Worm (Caenorhabditis elegans) whole organism, L2 larva: ENCODE results near the gene lgc-36.
A peak's percentile ranks its signal among the peaks of the same experiment; 100 is the strongest.

Source experiments
- C34F6.9 ChIP-seq: fragments of 150-350 bp; optimal IDR thresholded peaks from 2 replicates; lab custom pipeline; 2014; ENCODE audit warnings: missing biosample characterization, missing genetic modification characterization
- F13H6.1 ChIP-seq: sonication (generic microtip); optimal IDR thresholded peaks from 2 replicates; lab custom pipeline; 2016; ENCODE audit warnings: missing genetic modification characterization, missing compliant biosample characterization
- R02D3.7 ChIP-seq: fragments of 150-350 bp; optimal IDR thresholded peaks from 2 replicates; lab custom pipeline; 2014; ENCODE audit warnings: missing biosample characterization, missing genetic modification characterization
- Y55F3AM.14 ChIP-seq: fragments of 200-800 bp; sonication (Bioruptor generic); optimal IDR thresholded peaks from 2 replicates; lab custom pipeline; 2018; ENCODE audit warnings: mild to moderate bottlenecking, missing genetic modification characterization, missing compliant biosample characterization
- ZK546.5 ChIP-seq: sonication (generic microtip); optimal IDR thresholded peaks from 2 replicates; lab custom pipeline; 2017; ENCODE audit warnings: missing biosample characterization, missing genetic modification characterization
- alr-1 ChIP-seq: fragments of 150-350 bp; optimal IDR thresholded peaks from 2 replicates; lab custom pipeline; 2014; ENCODE audit warnings: missing biosample characterization, missing genetic modification characterization
- ama-1 ChIP-seq: fragments of 150-350 bp; optimal IDR thresholded peaks from 2 replicates; lab custom pipeline; 2018; ENCODE audit warnings: inconsistent platforms
- blmp-1 ChIP-seq: sonication (generic microtip); optimal IDR thresholded peaks from 2 replicates; lab custom pipeline; 2017; ENCODE audit warnings: missing genetic modification characterization, mild to moderate bottlenecking, missing compliant biosample characterization, antibody characterized with exemption, moderate library complexity; ENCODE audit not compliant: insufficient read depth
- ceh-16 ChIP-seq: fragments of 150-350 bp; optimal IDR thresholded peaks from 2 replicates; lab custom pipeline; 2014; ENCODE audit warnings: missing biosample characterization, missing genetic modification characterization
- ceh-82 ChIP-seq: fragments of 150-350 bp; optimal IDR thresholded peaks from 2 replicates; lab custom pipeline; 2014; ENCODE audit warnings: missing biosample characterization, missing genetic modification characterization
- crh-2 ChIP-seq: sonication (generic microtip); optimal IDR thresholded peaks from 2 replicates; lab custom pipeline; 2017; ENCODE audit warnings: missing biosample characterization, missing genetic modification characterization
- egl-27 ChIP-seq: sonication (generic microtip); optimal IDR thresholded peaks from 3 replicates; lab custom pipeline; 2017; ENCODE audit warnings: missing biosample characterization, missing genetic modification reagents, missing genetic modification characterization
- elt-1 ChIP-seq: fragments of 150-350 bp; optimal IDR thresholded peaks from 2 replicates; lab custom pipeline; 2014; ENCODE audit warnings: missing biosample characterization, missing genetic modification characterization
- elt-3 ChIP-seq: sonication (generic microtip); optimal IDR thresholded peaks from 2 replicates; lab custom pipeline; 2017; ENCODE audit warnings: missing biosample characterization, missing genetic modification characterization
- fos-1 ChIP-seq: fragments of 150-350 bp; optimal IDR thresholded peaks from 2 replicates; lab custom pipeline; 2014; ENCODE audit warnings: missing biosample characterization, missing genetic modification characterization
- gmeb-1 ChIP-seq: fragments of 150-350 bp; optimal IDR thresholded peaks from 2 replicates; lab custom pipeline; 2014; ENCODE audit warnings: missing biosample characterization, missing genetic modification characterization
- lin-11 ChIP-seq: fragments of 150-350 bp; sonication (generic microtip); optimal IDR thresholded peaks from 2 replicates; lab custom pipeline; 2014; ENCODE audit warnings: missing biosample characterization, missing genetic modification characterization, inconsistent platforms, mixed read lengths
- lin-13 ChIP-seq: fragments of 150-350 bp; optimal IDR thresholded peaks from 2 replicates; lab custom pipeline; 2014; ENCODE audit warnings: missing biosample characterization, missing genetic modification reagents, missing genetic modification characterization
- lsy-2 ChIP-seq, 2 experiments: fragments of 150-350 bp in 1 of 2; sonication (generic microtip) in 1 of 2; optimal IDR thresholded peaks; 2 replicates each; lab custom pipeline; 2014 to 2017; ENCODE audit warnings: missing biosample characterization in 2 of 2, missing genetic modification characterization in 2 of 2
- mab-5 ChIP-seq: fragments of 150-350 bp; optimal IDR thresholded peaks from 2 replicates; lab custom pipeline; 2014; ENCODE audit warnings: missing biosample characterization, missing genetic modification characterization
- mdl-1 ChIP-seq, 2 experiments: fragments of 150-350 bp in 1 of 2; sonication (generic microtip) in 1 of 2; optimal IDR thresholded peaks; 2 replicates each; lab custom pipeline; 2017; ENCODE audit warnings: missing biosample characterization in 2 of 2, missing genetic modification characterization in 2 of 2
- nhr-10 ChIP-seq: sonication (generic microtip); optimal IDR thresholded peaks from 2 replicates; lab custom pipeline; 2017; ENCODE audit warnings: missing biosample characterization, missing genetic modification characterization
- nhr-11 ChIP-seq: fragments of 150-350 bp; optimal IDR thresholded peaks from 2 replicates; lab custom pipeline; 2014; ENCODE audit warnings: missing biosample characterization, missing genetic modification characterization
- nhr-12 ChIP-seq: fragments of 150-350 bp; optimal IDR thresholded peaks from 2 replicates; lab custom pipeline; 2014; ENCODE audit warnings: missing biosample characterization, missing genetic modification characterization
- nhr-129 ChIP-seq: fragments of 150-350 bp; optimal IDR thresholded peaks from 2 replicates; lab custom pipeline; 2014; ENCODE audit warnings: missing biosample characterization, missing genetic modification characterization
- nhr-21 ChIP-seq: fragments of 150-350 bp; optimal IDR thresholded peaks from 2 replicates; lab custom pipeline; 2014; ENCODE audit warnings: missing biosample characterization, missing genetic modification characterization
- nhr-237 ChIP-seq: fragments of 150-350 bp; optimal IDR thresholded peaks from 2 replicates; lab custom pipeline; 2014; ENCODE audit warnings: missing biosample characterization, missing genetic modification characterization
- nhr-25 ChIP-seq: fragments of 150-350 bp; sonication (generic microtip); optimal IDR thresholded peaks from 3 replicates; lab custom pipeline; 2014; ENCODE audit warnings: missing biosample characterization, missing genetic modification characterization
- nhr-6 ChIP-seq: fragments of 150-350 bp; optimal IDR thresholded peaks from 2 replicates; lab custom pipeline; 2014; ENCODE audit warnings: missing biosample characterization, missing genetic modification characterization
- sem-4 ChIP-seq: fragments of 150-350 bp; optimal IDR thresholded peaks from 2 replicates; lab custom pipeline; 2014; ENCODE audit warnings: missing biosample characterization, missing genetic modification reagents, missing genetic modification characterization
- skn-1 ChIP-seq: sonication (generic microtip); optimal IDR thresholded peaks from 2 replicates; lab custom pipeline; 2017; ENCODE audit warnings: missing biosample characterization, missing genetic modification characterization
- sma-3 ChIP-seq: sonication (generic microtip); optimal IDR thresholded peaks from 2 replicates; lab custom pipeline; 2016; ENCODE audit warnings: missing genetic modification reagents, missing genetic modification characterization, missing compliant biosample characterization
- sma-9 ChIP-seq, 2 experiments: fragments of 150-350 bp in 1 of 2; sonication (generic microtip) in 1 of 2; optimal IDR thresholded peaks; 2 replicates each; lab custom pipeline; 2014 to 2016; ENCODE audit warnings: missing genetic modification characterization in 2 of 2, mild to moderate bottlenecking in 1 of 2, missing biosample characterization in 1 of 2, missing compliant biosample characterization in 1 of 2, missing genetic modification reagents in 1 of 2, moderate library complexity in 1 of 2
- snpc-4 ChIP-seq: fragments of 150-350 bp; optimal IDR thresholded peaks from 2 replicates; lab custom pipeline; 2014; ENCODE audit warnings: missing biosample characterization, missing genetic modification characterization
- unc-55 ChIP-seq: fragments of 150-350 bp; sonication (generic microtip); optimal IDR thresholded peaks from 3 replicates; lab custom pipeline; 2014; ENCODE audit warnings: missing biosample characterization, missing genetic modification reagents, missing genetic modification characterization
- zag-1 ChIP-seq: fragments of 150-350 bp; optimal IDR thresholded peaks from 2 replicates; lab custom pipeline; 2014; ENCODE audit warnings: missing biosample characterization, missing genetic modification characterization
- ztf-11 ChIP-seq: sonication (generic microtip); optimal IDR thresholded peaks from 2 replicates; lab custom pipeline; 2017; ENCODE audit warnings: missing biosample characterization, missing genetic modification characterization
- ztf-4 ChIP-seq: fragments of 150-350 bp; optimal IDR thresholded peaks from 2 replicates; lab custom pipeline; 2014; ENCODE audit warnings: missing biosample characterization, missing genetic modification characterization

lgc-36 gene

ce11 chrV:11235876-11236275 is 22.9 kb downstream of the lgc-36 start:
- peak; percentile 64 for TF ChIP-seq fos-1 (tag; lab: Kevin White, UChicago)
- TF ChIP-seq lsy-2 (tag; optimal IDR thresholded peaks at IDR 0.05; lab: Kevin White, UChicago), result peak in 1 of 2 experiments; percentile 7
- no peak for TF ChIP-seq crh-2 (tag; lab: Kevin White, UChicago)
- no peak for TF ChIP-seq elt-1 (tag; lab: Kevin White, UChicago)

- TF ChIP-seq nhr-6 (tag; lab: Kevin White, UChicago), result no peak
- TF ChIP-seq lin-13, result no peak
- no peak for TF ChIP-seq ama-1 (lab: Kevin White, UChicago)
- no peak for TF ChIP-seq nhr-25
- TF ChIP-seq alr-1 (tag; lab: Kevin White, UChicago), result no peak
- no peak for TF ChIP-seq elt-1 (tag; lab: Kevin White, UChicago)
- TF ChIP-seq ztf-11 (tag; lab: Kevin White, UChicago), result no peak
- TF ChIP-seq zag-1 (tag; lab: Kevin White, UChicago), result no peak
- TF ChIP-seq skn-1, result no peak
- no peak for TF ChIP-seq ZK546.5 (tag; lab: Kevin White, UChicago)
These were observed 24.4 kb downstream of the lgc-36 start, which contains the start of gene T19B10.5 for ce11 chrV:11234350-11234749. T19B10.5 (plus strand) TSS chrV:11234650.

- TF ChIP-seq blmp-1 (peak; percentile 53), nhr-237 (tag; lab: Kevin White, UChicago) (no peak), lin-13 (no peak), unc-55 (GFP tag; lab: Kevin White, UChicago) (no peak)
These were observed 27.6 kb downstream of the lgc-36 start for ce11 chrV:11231177-11231576.

- TF ChIP-seq crh-2 (tag; lab: Kevin White, UChicago) (peak; percentile 89), Y55F3AM.14 (GFP tag; lab: Kevin White, UChicago) (peak; percentile 29), C34F6.9 (peak; percentile 92), sma-3 (GFP tag; lab: Kevin White, UChicago) (peak; percentile 86), nhr-11 (tag; lab: Kevin White, UChicago) (no peak), alr-1 (tag; lab: Kevin White, UChicago) (no peak), nhr-10 (tag; lab: Kevin White, UChicago) (no peak), nhr-6 (tag; lab: Kevin White, UChicago) (peak; percentile 40), ztf-4 (peak; percentile 59), lin-11 (tag; lab: Kevin White, UChicago) (peak; percentile 91), ztf-11 (tag; lab: Kevin White, UChicago) (no peak), nhr-25 (peak; percentile 82), gmeb-1 (tag; lab: Kevin White, UChicago) (peak; percentile 78), snpc-4 (tag; lab: Kevin White, UChicago) (peak; percentile 71), R02D3.7 (no peak), mdl-1 (tag; optimal IDR thresholded peaks at IDR 0.05; lab: Kevin White, UChicago) (peak in 1 of 2 experiments; percentile 23), ZK546.5 (tag; lab: Kevin White, UChicago) (no peak), lin-13 (peak; percentile 83), nhr-21 (peak; percentile 85), ama-1 (lab: Kevin White, UChicago) (peak; percentile 37), F13H6.1 (tag; lab: Kevin White, UChicago) (peak; percentile 84), nhr-12 (peak; percentile 9), sma-9 (GFP tag; optimal IDR thresholded peaks at IDR 0.05; lab: Kevin White, UChicago) (peak; percentile 87), sma-9 (tag; optimal IDR thresholded peaks at IDR 0.05; lab: Kevin White, UChicago) (no peak), ceh-16 (no peak), egl-27 (peak; percentile 45), elt-3 (tag; lab: Kevin White, UChicago) (no peak), sem-4 (peak; percentile 83), mab-5 (tag; lab: Kevin White, UChicago) (peak; percentile 71), zag-1 (tag; lab: Kevin White, UChicago) (peak; percentile 57), blmp-1 (peak; percentile 77), nhr-129 (tag; lab: Kevin White, UChicago) (peak; percentile 81), unc-55 (GFP tag; lab: Kevin White, UChicago) (peak; percentile 91), ceh-82 (peak; percentile 78), fos-1 (tag; lab: Kevin White, UChicago) (peak; percentile 55), lsy-2 (tag; optimal IDR thresholded peaks at IDR 0.05; lab: Kevin White, UChicago) (peak; percentile 67 to 92)
These were observed 30.1 kb downstream of the lgc-36 start, which contains the start of gene pqn-70 for ce11 chrV:11228653-11229173. pqn-70 (minus strand) TSS chrV:11228703.
